Fruit fly (Drosophila melanogaster) Kc167 (cell line): ENCODE measurements around the gene Ephrin.

Source experiments
- Myc ChIP-seq: fragments of >200 bp; optimal IDR thresholded peaks from 2 replicates; lab custom pipeline; 2017; ENCODE audit warnings: missing external identifiers
- Sin3A ChIP-seq: fragments of >200 bp; optimal IDR thresholded peaks from 2 replicates; lab custom pipeline; 2018; ENCODE audit warnings: missing external identifiers
- h ChIP-seq: fragments of >200 bp; optimal IDR thresholded peaks from 3 replicates; lab custom pipeline; 2018; ENCODE audit warnings: missing external identifiers
- psq ChIP-seq: fragments of >200 bp; optimal IDR thresholded peaks from 2 replicates; lab custom pipeline; 2017; ENCODE audit warnings: missing external identifiers
- ttk ChIP-seq: sonication (Bioruptor generic); optimal IDR thresholded peaks from 2 replicates; lab custom pipeline; 2017; ENCODE audit warnings: missing external identifiers

DNA sequence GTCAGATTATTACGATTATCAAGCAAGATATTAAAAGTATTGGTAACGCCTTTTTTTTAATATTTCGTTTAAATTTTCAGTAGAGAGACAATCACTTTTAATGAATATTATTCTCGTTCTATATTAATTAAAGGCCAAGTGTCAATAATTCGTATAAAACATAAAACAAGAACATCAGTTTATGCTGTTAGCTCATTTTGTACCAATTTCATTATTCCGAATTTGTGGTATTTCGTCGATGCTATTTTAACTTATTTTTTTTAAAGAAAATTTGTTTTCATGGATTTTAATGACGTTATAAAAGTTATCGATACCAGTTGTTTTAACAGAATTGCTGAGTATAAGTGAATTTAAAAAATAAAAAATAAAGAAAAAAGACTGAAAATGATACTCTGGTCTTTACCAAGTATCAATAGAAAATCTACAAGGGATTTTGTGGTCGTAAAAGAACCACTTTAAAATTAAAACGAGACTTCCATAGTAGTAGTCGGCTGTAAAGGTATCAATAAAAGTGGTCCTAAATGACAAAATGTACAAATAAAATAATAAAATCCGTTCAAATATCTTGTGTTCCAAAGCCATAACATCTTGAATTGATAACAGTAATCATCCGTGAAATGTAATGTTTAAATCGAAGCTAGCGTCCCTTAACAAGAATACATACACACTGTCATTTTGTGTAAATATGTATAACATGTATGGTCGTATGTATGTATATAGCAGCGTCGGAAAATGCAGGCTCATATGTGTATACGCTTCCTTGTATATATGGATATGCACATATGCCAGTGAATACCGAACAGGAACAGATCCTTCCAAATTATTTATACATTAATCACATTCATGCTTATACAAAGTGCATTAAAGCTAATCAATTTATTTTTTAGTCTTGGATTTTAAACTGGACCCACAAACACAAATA is 39.1 kb downstream of the Ephrin start, which contains the start of gene Eph:
- no peak for TF ChIP-seq psq (lab: Kevin White, UChicago)
- TF ChIP-seq Sin3A (lab: Kevin White, UChicago): no peak
- TF ChIP-seq ttk (lab: Kevin White, UChicago): no peak
- no peak for TF ChIP-seq Myc (lab: Kevin White, UChicago)
- no peak for TF ChIP-seq h
